Worm (Caenorhabditis elegans) whole organism, L3 larva: ENCODE data around the gene col-79.

Experiments used
- R02D3.7 ChIP-seq: fragments of 150-350 bp; optimal IDR thresholded peaks from 2 replicates; lab custom pipeline; 2014; ENCODE audit warnings: missing biosample characterization, missing genetic modification characterization
- ZK546.5 ChIP-seq: sonication (generic microtip); optimal IDR thresholded peaks from 2 replicates; lab custom pipeline; 2017; ENCODE audit warnings: missing biosample characterization, missing genetic modification characterization
- aly-2 ChIP-seq: fragments of 150-350 bp; optimal IDR thresholded peaks from 2 replicates; lab custom pipeline; 2014; ENCODE audit warnings: missing biosample characterization, missing genetic modification characterization
- ama-1 ChIP-seq: fragments of 150-350 bp; optimal IDR thresholded peaks from 2 replicates; lab custom pipeline; 2018
- ceh-16 ChIP-seq: sonication (generic microtip); optimal IDR thresholded peaks from 2 replicates; lab custom pipeline; 2017; ENCODE audit warnings: missing biosample characterization, missing genetic modification characterization
- ceh-28 ChIP-seq: fragments of 150-350 bp; optimal IDR thresholded peaks from 2 replicates; lab custom pipeline; 2014; ENCODE audit warnings: missing biosample characterization, missing genetic modification reagents, missing genetic modification characterization
- ceh-82 ChIP-seq: fragments of 150-350 bp; optimal IDR thresholded peaks from 2 replicates; lab custom pipeline; 2014; ENCODE audit warnings: missing biosample characterization, missing genetic modification characterization
- ceh-9 ChIP-seq: sonication (generic microtip); optimal IDR thresholded peaks from 2 replicates; lab custom pipeline; 2018; ENCODE audit warnings: missing biosample characterization, missing genetic modification characterization
- egl-27 ChIP-seq: sonication (generic microtip); optimal IDR thresholded peaks from 4 replicates; lab custom pipeline; 2017; ENCODE audit warnings: missing biosample characterization, missing genetic modification reagents, missing genetic modification characterization
- egl-5 ChIP-seq: fragments of 150-350 bp; optimal IDR thresholded peaks from 2 replicates; lab custom pipeline; 2017; ENCODE audit warnings: missing biosample characterization, missing genetic modification reagents, missing genetic modification characterization, inconsistent platforms
- elt-1 ChIP-seq: fragments of 150-350 bp; optimal IDR thresholded peaks from 2 replicates; lab custom pipeline; 2014; ENCODE audit warnings: missing biosample characterization, missing genetic modification characterization
- elt-2 ChIP-seq: sonication (generic microtip); optimal IDR thresholded peaks from 2 replicates; lab custom pipeline; 2016; ENCODE audit warnings: missing genetic modification reagents, mild to moderate bottlenecking, missing genetic modification characterization, missing compliant biosample characterization
- elt-3 ChIP-seq, 3 experiments: fragments of 150-350 bp in 1 of 3; sonication (generic microtip) in 2 of 3; optimal IDR thresholded peaks; 2 replicates in 2 of 3; 4 replicates in 1 of 3; lab custom pipeline; 2014 to 2017; ENCODE audit warnings: missing biosample characterization in 3 of 3, missing genetic modification characterization in 3 of 3
- fkh-10 ChIP-seq: sonication (generic microtip); optimal IDR thresholded peaks from 2 replicates; lab custom pipeline; 2017; ENCODE audit warnings: missing biosample characterization, missing genetic modification reagents, missing genetic modification characterization
- hmg-11 ChIP-seq: sonication (generic microtip); optimal IDR thresholded peaks from 2 replicates; lab custom pipeline; 2016; ENCODE audit warnings: missing genetic modification characterization, missing compliant biosample characterization
- jun-1 ChIP-seq: fragments of 150-350 bp; optimal IDR thresholded peaks from 2 replicates; lab custom pipeline; 2014; ENCODE audit warnings: missing biosample characterization, missing genetic modification reagents, missing genetic modification characterization
- lin-15B ChIP-seq: fragments of 150-350 bp; optimal IDR thresholded peaks from 2 replicates; lab custom pipeline; 2014; ENCODE audit warnings: missing biosample characterization, missing genetic modification characterization
- lin-39 ChIP-seq: fragments of 150-350 bp; optimal IDR thresholded peaks from 2 replicates; lab custom pipeline; 2018; ENCODE audit warnings: missing biosample characterization, missing genetic modification reagents, missing genetic modification characterization
- mdl-1 ChIP-seq: fragments of 150-350 bp; optimal IDR thresholded peaks from 2 replicates; lab custom pipeline; 2014; ENCODE audit warnings: missing biosample characterization, missing genetic modification characterization
- mml-1 ChIP-seq: fragments of 150-350 bp; sonication (generic microtip); optimal IDR thresholded peaks from 3 replicates; lab custom pipeline; 2014; ENCODE audit warnings: missing biosample characterization, missing genetic modification characterization
- nfya-1 ChIP-seq: sonication (generic microtip); optimal IDR thresholded peaks from 2 replicates; lab custom pipeline; 2017; ENCODE audit warnings: missing genetic modification characterization, mild to moderate bottlenecking, missing compliant biosample characterization, antibody characterized with exemption, moderate library complexity; ENCODE audit not compliant: insufficient read depth
- nhr-12 ChIP-seq: fragments of 150-350 bp; optimal IDR thresholded peaks from 2 replicates; lab custom pipeline; 2014; ENCODE audit warnings: missing biosample characterization, missing genetic modification characterization
- nhr-23 ChIP-seq: fragments of 150-350 bp; optimal IDR thresholded peaks from 2 replicates; lab custom pipeline; 2014; ENCODE audit warnings: missing biosample characterization, missing genetic modification reagents, missing genetic modification characterization
- nhr-25 ChIP-seq: sonication (generic microtip); optimal IDR thresholded peaks from 2 replicates; lab custom pipeline; 2017; ENCODE audit warnings: missing biosample characterization, missing genetic modification characterization
- nhr-28 ChIP-seq: fragments of 150-350 bp; optimal IDR thresholded peaks from 2 replicates; lab custom pipeline; 2014; ENCODE audit warnings: missing biosample characterization, missing genetic modification characterization
- nhr-43 ChIP-seq: sonication (generic microtip); optimal IDR thresholded peaks from 2 replicates; lab custom pipeline; 2016; ENCODE audit warnings: mild to moderate bottlenecking, missing genetic modification characterization, missing compliant biosample characterization; ENCODE audit not compliant: poor library complexity, severe bottlenecking
- nhr-77 ChIP-seq: fragments of 150-350 bp; optimal IDR thresholded peaks from 2 replicates; lab custom pipeline; 2014; ENCODE audit warnings: missing biosample characterization, missing genetic modification characterization
- pha-4 ChIP-seq: fragments of 150-350 bp; optimal IDR thresholded peaks from 2 replicates; lab custom pipeline; 2014; ENCODE audit warnings: missing biosample characterization, missing genetic modification reagents, missing genetic modification characterization
- sea-2 ChIP-seq: fragments of 150-350 bp; sonication (generic microtip); optimal IDR thresholded peaks from 4 replicates; lab custom pipeline; 2014; ENCODE audit warnings: missing biosample characterization, missing genetic modification reagents, missing genetic modification characterization
- snpc-4 ChIP-seq: fragments of 150-350 bp; optimal IDR thresholded peaks from 2 replicates; lab custom pipeline; 2014; ENCODE audit warnings: missing biosample characterization, missing genetic modification characterization
- tbx-2 ChIP-seq: sonication (generic microtip); optimal IDR thresholded peaks from 2 replicates; lab custom pipeline; 2016; ENCODE audit warnings: mild to moderate bottlenecking, missing genetic modification characterization, missing compliant biosample characterization
- unc-39 ChIP-seq: sonication (generic microtip); optimal IDR thresholded peaks from 4 replicates; lab custom pipeline; 2017; ENCODE audit warnings: missing biosample characterization, missing genetic modification characterization
- unc-62 ChIP-seq: fragments of 150-350 bp; sonication (generic microtip); optimal IDR thresholded peaks from 4 replicates; lab custom pipeline; 2014; ENCODE audit warnings: missing biosample characterization, missing genetic modification reagents, missing genetic modification characterization
- zag-1 ChIP-seq: fragments of 150-350 bp; optimal IDR thresholded peaks from 2 replicates; lab custom pipeline; 2014; ENCODE audit warnings: missing biosample characterization, missing genetic modification characterization
- ztf-11 ChIP-seq: fragments of 150-350 bp; optimal IDR thresholded peaks from 2 replicates; lab custom pipeline; 2014; ENCODE audit warnings: missing biosample characterization, missing genetic modification characterization
- ztf-4 ChIP-seq: fragments of 150-350 bp; optimal IDR thresholded peaks from 2 replicates; lab custom pipeline; 2014; ENCODE audit warnings: missing biosample characterization, missing genetic modification characterization

The col-79 gene

ce11 chrII:10706038-10706437 is 2.6 kb downstream of the col-79 start:
- TF ChIP-seq fkh-10 (GFP tag; lab: Kevin White, UChicago) (peak; percentile 71), elt-3 (tag; optimal IDR thresholded peaks at IDR 0.05; lab: Kevin White, UChicago) (no peak), nhr-25 (tag; lab: Kevin White, UChicago) (peak; percentile 18)

DNA sequence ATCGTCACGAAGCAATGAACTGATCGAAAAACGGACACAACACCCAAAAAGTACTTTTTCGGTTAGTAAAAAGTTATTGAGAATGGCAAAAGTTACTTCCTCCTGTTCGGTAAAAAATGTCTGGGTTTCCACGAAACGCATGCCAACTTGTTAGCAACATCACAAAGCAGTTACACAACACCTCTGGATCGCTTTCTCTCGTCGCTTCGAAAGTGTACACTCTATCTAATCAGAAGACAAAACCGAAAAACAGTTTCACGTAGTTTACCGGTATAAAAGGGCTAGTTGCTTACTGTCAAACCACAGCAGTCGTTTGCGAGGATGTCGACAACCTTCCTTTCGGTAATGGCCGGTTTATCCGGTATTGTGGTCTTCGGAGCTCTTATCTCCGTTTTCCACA is 3.5 kb downstream of the col-79 start, which contains the start of gene col-80:
col-80 (plus strand) TSS at position 301 of the 400 bp plus-strand sequence.
- TF ChIP-seq ztf-11 (tag; lab: Kevin White, UChicago) (no peak), fkh-10 (GFP tag; lab: Kevin White, UChicago) (no peak), elt-2 (tag; lab: Kevin White, UChicago) (no peak), nhr-77 (tag; lab: Kevin White, UChicago) (no peak), ceh-28 (tag; lab: Kevin White, UChicago) (no peak), nhr-28 (tag; lab: Kevin White, UChicago) (no peak), sea-2 (no peak), unc-62 (GFP tag; lab: Kevin White, UChicago) (no peak), ztf-4 (tag; lab: Kevin White, UChicago) (no peak), pha-4 (tag; lab: Kevin White, UChicago) (no peak), unc-39 (tag; lab: Kevin White, UChicago) (no peak), ceh-82 (tag; lab: Kevin White, UChicago) (no peak), elt-3 (tag; optimal IDR thresholded peaks at IDR 0.05; lab: Kevin White, UChicago) (no peak)
- TF ChIP-seq, all 47 proteins: peak for 0

ce11 chrII:10707439-10708096 is 4.2 kb downstream of the col-79 start:
- TF ChIP-seq mml-1 (no peak), nhr-43 (tag; lab: Kevin White, UChicago) (no peak), snpc-4 (tag; lab: Kevin White, UChicago) (no peak), lin-39 (tag; lab: Kevin White, UChicago) (no peak), nhr-25 (tag; lab: Kevin White, UChicago) (no peak), R02D3.7 (tag; lab: Kevin White, UChicago) (no peak), ceh-16 (no peak), zag-1 (no peak), ceh-9 (tag; lab: Kevin White, UChicago) (no peak), ztf-11 (tag; lab: Kevin White, UChicago) (no peak), elt-2 (tag; lab: Kevin White, UChicago) (no peak), elt-1 (tag; lab: Kevin White, UChicago) (no peak), ceh-82 (tag; lab: Kevin White, UChicago) (no peak), hmg-11 (tag; lab: Kevin White, UChicago) (no peak), egl-5 (tag; lab: Kevin White, UChicago) (no peak)

DNA sequence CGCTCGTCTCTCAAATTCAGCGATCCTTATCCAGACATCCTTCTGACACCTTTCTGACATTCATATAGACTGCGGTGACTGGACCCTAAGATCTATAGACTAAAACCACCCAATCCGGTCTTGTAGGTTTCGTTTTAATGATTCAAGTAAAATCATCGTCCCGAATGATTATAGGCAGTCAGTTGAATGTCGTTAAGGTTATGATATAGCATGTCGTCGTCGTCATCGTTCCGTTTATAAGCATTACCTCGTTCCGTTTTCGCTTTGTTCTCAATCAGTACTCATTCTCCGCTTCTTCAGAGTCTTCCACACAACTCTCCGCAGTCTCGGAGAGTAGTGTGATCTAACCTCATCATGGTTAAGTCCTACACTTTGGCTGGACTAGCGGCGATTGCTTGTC is 5.2 kb downstream of the col-79 start, which contains the start of gene bli-1:
bli-1 (plus strand) TSS at position 301 of the 400 bp plus-strand sequence.
- TF ChIP-seq nhr-23 (tag; lab: Kevin White, UChicago), result no peak
- no peak for TF ChIP-seq nhr-77 (tag; lab: Kevin White, UChicago)
- no peak for TF ChIP-seq pha-4 (tag; lab: Kevin White, UChicago)
- no peak for TF ChIP-seq egl-27 (tag; lab: Kevin White, UChicago)
- no peak for TF ChIP-seq ztf-4 (tag; lab: Kevin White, UChicago)
- TF ChIP-seq ceh-9 (tag; lab: Kevin White, UChicago), result no peak
- no peak for TF ChIP-seq ZK546.5 (tag; lab: Kevin White, UChicago)
- no peak for TF ChIP-seq tbx-2 (tag; lab: Kevin White, UChicago)
- no peak for TF ChIP-seq aly-2 (tag; lab: Kevin White, UChicago)
- no peak for TF ChIP-seq nhr-12
- no peak for TF ChIP-seq mml-1
- no peak for TF ChIP-seq hmg-11 (tag; lab: Kevin White, UChicago)
- TF ChIP-seq nhr-25 (tag; lab: Kevin White, UChicago), result no peak
- TF ChIP-seq lin-15B (tag; lab: Kevin White, UChicago), result no peak
- TF ChIP-seq snpc-4 (tag; lab: Kevin White, UChicago), result no peak
- no peak for TF ChIP-seq mdl-1 (tag; lab: Kevin White, UChicago)
- TF ChIP-seq ceh-82 (tag; lab: Kevin White, UChicago), result no peak
- no peak for TF ChIP-seq ama-1 (lab: Kevin White, UChicago)
- no peak for TF ChIP-seq jun-1 (tag; lab: Kevin White, UChicago)
- TF ChIP-seq nfya-1 (tag; lab: Kevin White, UChicago), result no peak
